Fruit fly (Drosophila melanogaster): ENCODE data around the gene Idh.

Gene Idh

dm6 chr3L:8318916-8319506, 41.7 kb downstream of the Idh start, which contains the start of gene CG43059:
CG43059 (minus strand) TSS chr3L:8318966.
- no peak for TF ChIP-seq usp (GFP tag; optimal IDR thresholded peaks at IDR 0.05)
- TF ChIP-seq OdsH (GFP tag; optimal IDR thresholded peaks at IDR 0.05): no peak
- no peak for TF ChIP-seq fru (GFP tag; optimal IDR thresholded peaks at IDR 0.05)
- no peak for TF ChIP-seq Sp1 (GFP tag; optimal IDR thresholded peaks at IDR 0.05)
- no peak for TF ChIP-seq Hnf4 (GFP tag; optimal IDR thresholded peaks at IDR 0.05)
- no peak for TF ChIP-seq br (GFP tag; optimal IDR thresholded peaks at IDR 0.05)
- TF ChIP-seq jim (GFP tag; optimal IDR thresholded peaks at IDR 0.05): no peak
- no peak for TF ChIP-seq foxo (GFP tag; optimal IDR thresholded peaks at IDR 0.05)
- TF ChIP-seq Rel (GFP tag; optimal IDR thresholded peaks at IDR 0.05): no peak
- no peak for TF ChIP-seq Rel (tag; optimal IDR thresholded peaks at IDR 0.05)
- TF ChIP-seq lola (GFP tag; optimal IDR thresholded peaks at IDR 0.05): no peak
- TF ChIP-seq GATAd (GFP tag; optimal IDR thresholded peaks at IDR 0.05): no peak
- no peak for TF ChIP-seq Jra (GFP tag; optimal IDR thresholded peaks at IDR 0.05)
- TF ChIP-seq ey (GFP tag; optimal IDR thresholded peaks at IDR 0.05): no peak
- TF ChIP-seq woc (GFP tag; optimal IDR thresholded peaks at IDR 0.05): no peak
- TF ChIP-seq CG9705 (GFP tag; optimal IDR thresholded peaks at IDR 0.05): no peak

dm6 chr3L:8315141-8315816, 45.4 kb downstream of the Idh start, which contains the start of gene Cpsf6:
Cpsf6 (minus strand) TSS chr3L:8315502.
- TF ChIP-seq ey (GFP tag; optimal IDR thresholded peaks at IDR 0.05) (peak; percentile 18), usp (GFP tag; optimal IDR thresholded peaks at IDR 0.05) (no peak), foxo (GFP tag; optimal IDR thresholded peaks at IDR 0.05) (peak in 1 of 2 experiments; percentile 24), CG32264 (GFP tag; optimal IDR thresholded peaks at IDR 0.05) (no peak), OdsH (GFP tag; optimal IDR thresholded peaks at IDR 0.05) (no peak), Hr78 (GFP tag; optimal IDR thresholded peaks at IDR 0.05) (no peak), dl (GFP tag; optimal IDR thresholded peaks at IDR 0.05; ENCODE audit: insufficient read depth in 1 of 2, partially characterized antibody in 2 of 2) (no peak), Rel (GFP tag; optimal IDR thresholded peaks at IDR 0.05) (no peak), Rel (tag; optimal IDR thresholded peaks at IDR 0.05) (no peak), Myc (optimal IDR thresholded peaks at IDR 0.05) (no peak), Dif (GFP tag; optimal IDR thresholded peaks at IDR 0.05; ENCODE audit: partially characterized antibody) (no peak), dsf (GFP tag; optimal IDR thresholded peaks at IDR 0.05; ENCODE audit: borderline replicate concordance) (no peak), h (GFP tag; optimal IDR thresholded peaks at IDR 0.05) (peak; percentile 40), rgr (GFP tag; optimal IDR thresholded peaks at IDR 0.05) (peak; percentile 10), sv (GFP tag; optimal IDR thresholded peaks at IDR 0.05) (peak; percentile 50), Abd-B (GFP tag; optimal IDR thresholded peaks at IDR 0.05) (no peak), fru (GFP tag; optimal IDR thresholded peaks at IDR 0.05) (no peak), woc (GFP tag; optimal IDR thresholded peaks at IDR 0.05) (no peak), Mio (GFP tag; optimal IDR thresholded peaks at IDR 0.05) (no peak), pan (optimal IDR thresholded peaks at IDR 0.05) (no peak), tai (GFP tag; optimal IDR thresholded peaks at IDR 0.05) (no peak), HLH106 (tag; optimal IDR thresholded peaks at IDR 0.05) (peak; percentile 62), Vsx2 (GFP tag; optimal IDR thresholded peaks at IDR 0.05; ENCODE audit: partially characterized antibody) (no peak), Hnf4 (GFP tag; optimal IDR thresholded peaks at IDR 0.05) (peak; percentile 46), jim (GFP tag; optimal IDR thresholded peaks at IDR 0.05) (peak; percentile 86), GATAd (GFP tag; optimal IDR thresholded peaks at IDR 0.05) (no peak), Jra (GFP tag; optimal IDR thresholded peaks at IDR 0.05) (peak; percentile 28), CrebA (GFP tag; optimal IDR thresholded peaks at IDR 0.05; ENCODE audit: borderline replicate concordance) (no peak), brk (GFP tag; optimal IDR thresholded peaks at IDR 0.05) (peak; percentile 68), dmrt93B (GFP tag; optimal IDR thresholded peaks at IDR 0.05) (no peak), psq (GFP tag; optimal IDR thresholded peaks at IDR 0.05) (no peak), lola (GFP tag; optimal IDR thresholded peaks at IDR 0.05) (no peak), sage (GFP tag; optimal IDR thresholded peaks at IDR 0.05) (no peak), CG9705 (GFP tag; optimal IDR thresholded peaks at IDR 0.05) (peak; percentile 30), Hr83 (GFP tag; optimal IDR thresholded peaks at IDR 0.05; ENCODE audit: poor library complexity, severe bottlenecking) (no peak), Dfd (GFP tag; optimal IDR thresholded peaks at IDR 0.05) (no peak), br (GFP tag; optimal IDR thresholded peaks at IDR 0.05) (peak; percentile 21), N (GFP tag; optimal IDR thresholded peaks at IDR 0.05) (peak; percentile 14), Sp1 (GFP tag; optimal IDR thresholded peaks at IDR 0.05) (peak; percentile 9)
